Fruit fly (Drosophila melanogaster) whole organism: ENCODE results near the gene CG14036.

ENCODE experiments used
- CG8478 ChIP-seq: fragments of >200 bp; optimal IDR thresholded peaks from 2 replicates; lab custom pipeline; 2018; ENCODE audit warnings: inconsistent platforms
- Dll ChIP-seq: fragments of >200 bp; optimal IDR thresholded peaks from 2 replicates; lab custom pipeline; 2017
- EcR ChIP-seq, 2 experiments: fragments of >200 bp; optimal IDR thresholded peaks; 2 replicates each; lab custom pipeline; 2017; ENCODE audit warnings: missing biosample characterization in 2 of 2, missing genetic modification characterization in 2 of 2, missing genetic modification reagents in 2 of 2
- pan ChIP-seq: fragments of >200 bp; optimal IDR thresholded peaks from 2 replicates; lab custom pipeline; 2017
- psq ChIP-seq: fragments of >200 bp; optimal IDR thresholded peaks from 2 replicates; lab custom pipeline; 2017
- usp ChIP-seq: fragments of >200 bp; optimal IDR thresholded peaks from 2 replicates; lab custom pipeline; 2017; ENCODE audit warnings: missing biosample characterization, missing genetic modification characterization, mixed read lengths

DNA sequence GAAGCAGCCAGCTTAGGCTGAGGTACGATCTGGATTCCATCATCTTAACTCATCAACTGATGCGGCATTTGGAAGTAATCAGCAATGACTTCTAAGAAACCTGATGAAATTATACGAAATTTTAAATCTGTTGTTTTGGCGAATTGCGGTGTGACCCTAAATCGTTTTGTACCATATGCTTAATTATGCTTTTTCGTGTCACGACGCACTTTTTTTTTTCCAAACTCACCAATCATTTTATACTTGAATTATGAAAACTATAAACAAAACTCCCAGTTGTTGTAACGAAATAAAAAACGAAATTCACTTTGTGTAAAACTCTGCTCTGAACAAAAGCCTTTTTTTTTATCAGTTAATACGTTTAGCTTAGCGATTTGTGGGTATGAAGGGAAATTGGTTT lies 3.3 kb upstream of the CG14036 start, which contains the start of gene Nepl3:
- TF ChIP-seq psq (lab: Kevin White, UChicago) (no peak), EcR (GFP tag; optimal IDR thresholded peaks at IDR 0.05; lab: Kevin White, UChicago) (no peak), usp (GFP tag; lab: Kevin White, UChicago) (no peak), Dll (lab: Kevin White, UChicago) (no peak), CG8478 (no peak), pan (lab: Kevin White, UChicago) (no peak)
